Worm (Caenorhabditis elegans) whole organism, L2 larva: ENCODE measurements around the gene R07B7.10.
A peak's percentile ranks its signal among the peaks of the same experiment; 100 is the strongest.

Experiments used
- C34F6.9 ChIP-seq: fragments of 150-350 bp; optimal IDR thresholded peaks from 2 replicates; lab custom pipeline; 2014; ENCODE audit warnings: missing biosample characterization, missing genetic modification characterization
- F13H6.1 ChIP-seq: sonication (generic microtip); optimal IDR thresholded peaks from 2 replicates; lab custom pipeline; 2016; ENCODE audit warnings: missing genetic modification characterization, missing compliant biosample characterization
- R02D3.7 ChIP-seq: fragments of 150-350 bp; optimal IDR thresholded peaks from 2 replicates; lab custom pipeline; 2014; ENCODE audit warnings: missing biosample characterization, missing genetic modification characterization
- alr-1 ChIP-seq: fragments of 150-350 bp; optimal IDR thresholded peaks from 2 replicates; lab custom pipeline; 2014; ENCODE audit warnings: missing biosample characterization, missing genetic modification characterization
- ama-1 ChIP-seq: fragments of 150-350 bp; optimal IDR thresholded peaks from 2 replicates; lab custom pipeline; 2018; ENCODE audit warnings: inconsistent platforms
- blmp-1 ChIP-seq: sonication (generic microtip); optimal IDR thresholded peaks from 2 replicates; lab custom pipeline; 2017; ENCODE audit warnings: missing genetic modification characterization, mild to moderate bottlenecking, missing compliant biosample characterization, antibody characterized with exemption, moderate library complexity; ENCODE audit not compliant: insufficient read depth
- ceh-16 ChIP-seq: fragments of 150-350 bp; optimal IDR thresholded peaks from 2 replicates; lab custom pipeline; 2014; ENCODE audit warnings: missing biosample characterization, missing genetic modification characterization
- ceh-82 ChIP-seq: fragments of 150-350 bp; optimal IDR thresholded peaks from 2 replicates; lab custom pipeline; 2014; ENCODE audit warnings: missing biosample characterization, missing genetic modification characterization
- crh-2 ChIP-seq: sonication (generic microtip); optimal IDR thresholded peaks from 2 replicates; lab custom pipeline; 2017; ENCODE audit warnings: missing biosample characterization, missing genetic modification characterization
- gmeb-1 ChIP-seq: fragments of 150-350 bp; optimal IDR thresholded peaks from 2 replicates; lab custom pipeline; 2014; ENCODE audit warnings: missing biosample characterization, missing genetic modification characterization
- lin-11 ChIP-seq: fragments of 150-350 bp; sonication (generic microtip); optimal IDR thresholded peaks from 2 replicates; lab custom pipeline; 2014; ENCODE audit warnings: missing biosample characterization, missing genetic modification characterization, inconsistent platforms, mixed read lengths
- lin-13 ChIP-seq: fragments of 150-350 bp; optimal IDR thresholded peaks from 2 replicates; lab custom pipeline; 2014; ENCODE audit warnings: missing biosample characterization, missing genetic modification reagents, missing genetic modification characterization
- lsy-2 ChIP-seq, 2 experiments: fragments of 150-350 bp in 1 of 2; sonication (generic microtip) in 1 of 2; optimal IDR thresholded peaks; 2 replicates each; lab custom pipeline; 2014 to 2017; ENCODE audit warnings: missing biosample characterization in 2 of 2, missing genetic modification characterization in 2 of 2
- mdl-1 ChIP-seq, 2 experiments: fragments of 150-350 bp in 1 of 2; sonication (generic microtip) in 1 of 2; optimal IDR thresholded peaks; 2 replicates each; lab custom pipeline; 2017; ENCODE audit warnings: missing biosample characterization in 2 of 2, missing genetic modification characterization in 2 of 2
- nhr-11 ChIP-seq: fragments of 150-350 bp; optimal IDR thresholded peaks from 2 replicates; lab custom pipeline; 2014; ENCODE audit warnings: missing biosample characterization, missing genetic modification characterization
- nhr-12 ChIP-seq: fragments of 150-350 bp; optimal IDR thresholded peaks from 2 replicates; lab custom pipeline; 2014; ENCODE audit warnings: missing biosample characterization, missing genetic modification characterization
- nhr-129 ChIP-seq: fragments of 150-350 bp; optimal IDR thresholded peaks from 2 replicates; lab custom pipeline; 2014; ENCODE audit warnings: missing biosample characterization, missing genetic modification characterization
- nhr-21 ChIP-seq: fragments of 150-350 bp; optimal IDR thresholded peaks from 2 replicates; lab custom pipeline; 2014; ENCODE audit warnings: missing biosample characterization, missing genetic modification characterization
- nhr-25 ChIP-seq: fragments of 150-350 bp; sonication (generic microtip); optimal IDR thresholded peaks from 3 replicates; lab custom pipeline; 2014; ENCODE audit warnings: missing biosample characterization, missing genetic modification characterization
- peb-1 ChIP-seq: fragments of 150-350 bp; optimal IDR thresholded peaks from 2 replicates; lab custom pipeline; 2014; ENCODE audit warnings: missing biosample characterization, missing genetic modification characterization
- sma-3 ChIP-seq: sonication (generic microtip); optimal IDR thresholded peaks from 2 replicates; lab custom pipeline; 2016; ENCODE audit warnings: missing genetic modification reagents, missing genetic modification characterization, missing compliant biosample characterization
- snpc-4 ChIP-seq: fragments of 150-350 bp; optimal IDR thresholded peaks from 2 replicates; lab custom pipeline; 2014; ENCODE audit warnings: missing biosample characterization, missing genetic modification characterization
- unc-39 ChIP-seq: fragments of 150-350 bp; optimal IDR thresholded peaks from 2 replicates; lab custom pipeline; 2014; ENCODE audit warnings: missing biosample characterization, missing genetic modification characterization
- unc-55 ChIP-seq: fragments of 150-350 bp; sonication (generic microtip); optimal IDR thresholded peaks from 3 replicates; lab custom pipeline; 2014; ENCODE audit warnings: missing biosample characterization, missing genetic modification reagents, missing genetic modification characterization
- unc-62 ChIP-seq: fragments of 150-350 bp; optimal IDR thresholded peaks from 2 replicates; lab custom pipeline; 2014; ENCODE audit warnings: missing biosample characterization, missing genetic modification reagents, missing genetic modification characterization
- ztf-1 ChIP-seq: fragments of 200-800 bp; sonication (Bioruptor generic); conservative IDR thresholded peaks from 2 replicates; pipeline ENCODE4 v1.3.6; 2022; ENCODE audit warnings: missing genetic modification characterization, missing compliant biosample characterization
- ztf-11 ChIP-seq: sonication (generic microtip); optimal IDR thresholded peaks from 2 replicates; lab custom pipeline; 2017; ENCODE audit warnings: missing biosample characterization, missing genetic modification characterization
- ztf-4 ChIP-seq: fragments of 150-350 bp; optimal IDR thresholded peaks from 2 replicates; lab custom pipeline; 2014; ENCODE audit warnings: missing biosample characterization, missing genetic modification characterization

The R07B7.10 gene

DNA sequence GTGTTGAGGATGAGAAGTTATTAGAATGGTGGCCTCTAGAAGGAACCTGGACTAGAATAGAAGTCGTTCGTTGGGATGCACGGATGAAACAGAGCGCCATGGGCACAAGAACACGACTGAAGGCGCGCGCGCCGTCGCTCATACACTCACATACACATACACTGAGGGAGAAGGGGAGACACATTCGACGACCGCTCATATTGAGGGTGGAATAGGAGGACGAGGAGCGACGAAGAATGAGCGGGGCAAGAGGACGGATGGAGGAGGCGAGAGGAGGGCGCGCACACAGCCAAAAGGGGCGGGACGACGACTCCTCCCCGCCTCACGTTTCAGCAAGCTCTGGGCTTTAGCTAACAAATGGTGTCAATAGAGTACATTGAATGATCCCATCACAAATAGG lies 44.2 kb upstream of the R07B7.10 start:
- TF ChIP-seq lin-11 (peak; percentile 32), C34F6.9 (peak; percentile 33), unc-55 (GFP tag; lab: Kevin White, UChicago) (peak; percentile 12), ceh-82 (tag; lab: Kevin White, UChicago) (no peak), lsy-2 (tag; optimal IDR thresholded peaks at IDR 0.05; lab: Kevin White, UChicago) (no peak), nhr-129 (tag; lab: Kevin White, UChicago) (peak; percentile 29), ceh-16 (tag; lab: Kevin White, UChicago) (no peak), ama-1 (lab: Kevin White, UChicago) (peak; percentile 65), F13H6.1 (tag; lab: Kevin White, UChicago) (peak; percentile 7)

DNA sequence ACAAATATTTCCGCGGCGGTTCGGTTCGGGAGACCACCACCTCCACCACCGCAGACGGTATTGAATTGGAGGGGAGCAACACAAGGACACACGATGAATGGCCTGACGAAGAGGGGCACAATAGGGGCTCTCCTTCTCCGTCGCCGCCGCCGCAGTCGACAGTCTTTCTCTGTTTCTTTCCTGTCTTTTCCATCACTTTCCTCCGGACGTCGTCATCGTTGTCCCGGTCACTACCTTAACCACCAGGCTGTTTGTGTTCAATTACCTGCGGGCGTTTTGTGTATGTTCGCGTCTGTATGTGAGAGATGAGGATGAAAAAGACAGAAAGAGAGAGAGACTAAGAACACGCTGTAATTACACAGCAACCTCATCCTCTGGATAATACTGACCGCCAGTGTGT lies 43.3 kb upstream of the R07B7.10 start:
- TF ChIP-seq mdl-1 (tag; optimal IDR thresholded peaks at IDR 0.05; lab: Kevin White, UChicago) (no peak), nhr-25 (tag; lab: Kevin White, UChicago) (peak; percentile 24), ztf-11 (tag; lab: Kevin White, UChicago) (no peak), nhr-11 (tag; lab: Kevin White, UChicago) (no peak)

DNA sequence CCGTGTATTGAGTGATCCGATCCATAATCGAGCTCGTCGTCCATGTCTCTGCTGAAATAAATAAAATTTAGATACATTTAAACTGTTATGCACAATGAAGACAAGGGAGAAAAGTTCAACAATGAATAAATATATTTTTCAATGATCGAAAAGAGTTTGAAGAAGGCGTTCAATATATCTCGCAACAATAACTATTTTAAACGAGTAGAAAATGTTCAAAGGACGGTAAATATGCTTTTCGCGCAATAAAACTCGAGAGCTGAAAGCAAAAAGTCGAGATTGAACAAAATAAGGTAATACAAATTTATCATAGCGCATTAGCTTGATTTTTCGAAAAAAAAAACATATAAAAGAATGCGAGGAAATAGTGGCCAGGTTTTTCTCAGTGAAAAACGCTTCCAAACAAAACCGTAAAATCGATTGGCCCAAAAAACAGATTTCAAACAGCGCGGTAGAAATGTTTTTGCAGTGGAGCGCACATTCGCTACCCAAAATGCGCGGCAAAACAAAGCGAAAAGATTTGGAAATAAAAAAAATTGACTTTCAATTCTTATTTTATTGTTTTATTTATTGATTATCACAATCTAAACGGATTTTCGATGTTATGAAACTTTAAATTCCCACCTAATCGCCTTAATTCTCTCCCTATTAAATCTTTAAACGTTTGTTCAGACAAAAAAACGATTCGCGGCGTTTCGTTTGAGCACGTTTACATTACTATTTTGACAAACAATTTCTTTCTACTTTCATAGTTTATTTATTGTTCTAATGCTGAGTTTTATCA lies 42.0 kb upstream of the R07B7.10 start, which contains the start of the genes kup-1 and F10C2.4:
TSS of gene kup-1 (minus strand) at position 51 of the 784 bp plus-strand sequence.
TSS of gene F10C2.4 (plus strand) at position 734 of the 784 bp plus-strand sequence.
- TF ChIP-seq nhr-21 (tag; lab: Kevin White, UChicago) (no peak), gmeb-1 (tag; lab: Kevin White, UChicago) (peak; percentile 90), nhr-129 (tag; lab: Kevin White, UChicago) (peak; percentile 48), sma-3 (GFP tag; lab: Kevin White, UChicago) (peak; percentile 66), alr-1 (tag; lab: Kevin White, UChicago) (no peak), unc-55 (GFP tag; lab: Kevin White, UChicago) (peak; percentile 79), crh-2 (peak; percentile 41), lin-13 (GFP tag; lab: Kevin White, UChicago) (peak; percentile 45), C34F6.9 (peak; percentile 67), ztf-4 (tag; lab: Kevin White, UChicago) (no peak)
- TF ChIP-seq, all 48 proteins: peak for 7

DNA sequence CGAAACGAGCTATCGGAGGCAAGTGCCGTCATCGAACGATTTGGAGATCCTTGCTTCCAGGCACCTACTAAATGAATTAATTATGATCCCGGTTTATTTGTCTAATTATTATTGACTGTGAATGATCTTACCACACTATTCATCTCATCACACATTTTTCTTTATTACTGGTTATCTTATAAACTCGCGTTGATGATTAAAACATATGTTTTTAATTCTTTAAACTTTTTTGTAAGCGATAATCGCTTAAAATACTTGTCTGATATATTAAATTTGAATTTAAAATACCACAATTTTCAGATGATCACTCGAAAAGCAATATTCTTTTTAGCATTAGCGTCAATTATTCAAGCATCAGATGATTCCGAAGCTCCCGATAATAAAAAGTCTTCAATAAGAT lies 37.9 kb upstream of the R07B7.10 start, which contains the start of gene F10C2.5:
TSS of gene F10C2.5 (plus strand) at position 301 of the 400 bp plus-strand sequence.
- TF ChIP-seq R02D3.7 (tag; lab: Kevin White, UChicago): no peak
- no peak for TF ChIP-seq C34F6.9
- no peak for TF ChIP-seq ztf-1 (GFP tag; lab: Robert Waterston, UW)
- TF ChIP-seq nhr-12 (tag; lab: Kevin White, UChicago): no peak

DNA sequence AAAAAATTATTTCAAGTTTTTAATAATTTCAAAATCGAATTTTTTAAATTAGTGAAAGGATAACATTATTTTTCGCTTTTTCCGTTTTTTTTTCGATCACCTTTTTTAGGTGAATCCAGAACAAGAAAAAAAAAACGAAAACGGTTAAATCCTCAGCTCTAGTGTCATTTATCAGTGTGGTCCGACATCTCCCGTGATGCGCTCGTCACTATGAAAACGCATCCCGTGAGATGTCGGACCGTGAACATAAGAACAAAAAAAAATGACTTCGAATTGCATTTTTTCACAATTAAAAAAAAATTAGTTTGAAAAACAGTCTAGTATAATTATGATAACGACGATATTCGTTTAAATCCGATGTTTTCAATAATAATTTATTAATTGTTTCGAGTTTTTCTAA lies 35.3 kb upstream of the R07B7.10 start:
- TF ChIP-seq snpc-4 (tag; lab: Kevin White, UChicago) (peak; percentile 57), nhr-11 (tag; lab: Kevin White, UChicago) (no peak), unc-39 (tag; lab: Kevin White, UChicago) (no peak)

DNA sequence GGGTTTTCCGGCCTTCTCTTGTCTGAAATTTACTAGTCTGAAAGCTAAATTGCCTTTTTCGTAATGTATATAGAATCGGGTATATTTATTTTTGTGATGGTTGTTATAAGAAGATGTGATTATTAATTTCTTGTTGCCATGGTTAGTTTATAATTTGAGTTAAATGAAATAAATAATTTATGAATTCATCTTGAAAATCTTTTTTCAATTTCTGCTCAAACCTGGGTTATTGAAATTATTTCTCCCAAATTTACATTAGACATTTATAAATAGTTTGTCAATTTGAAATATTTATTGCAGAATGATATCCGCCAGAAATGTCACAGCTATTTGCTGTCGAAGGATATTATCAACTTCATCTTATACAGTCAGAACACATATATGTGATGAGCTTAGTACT lies 34.6 kb upstream of the R07B7.10 start, which contains the start of gene dars-2:
TSS of gene dars-2 (plus strand) at position 301 of the 400 bp plus-strand sequence.
- TF ChIP-seq nhr-11 (tag; lab: Kevin White, UChicago) (no peak), nhr-21 (tag; lab: Kevin White, UChicago) (no peak), peb-1 (tag; lab: Kevin White, UChicago) (no peak), unc-62 (GFP tag; lab: Kevin White, UChicago) (no peak), alr-1 (tag; lab: Kevin White, UChicago) (no peak), blmp-1 (tag; lab: Kevin White, UChicago) (no peak), ceh-16 (tag; lab: Kevin White, UChicago) (no peak), snpc-4 (tag; lab: Kevin White, UChicago) (no peak), ztf-11 (tag; lab: Kevin White, UChicago) (no peak)
- TF ChIP-seq, all 48 proteins: peak for 0
